Fruit fly (Drosophila melanogaster) whole organism, embryonic: ENCODE results near the gene Rab26.

Experiments
- Atf3 ChIP-seq: fragments of 200-800 bp; sonication (Bioruptor generic); optimal IDR thresholded peaks from 3 replicates; lab custom pipeline; 2016; ENCODE audit warnings: missing biosample characterization, missing genetic modification characterization
- B-H1 ChIP-seq: fragments of 200-800 bp; sonication (Bioruptor generic); IDR thresholded peaks from 3 replicates; pipeline ENCODE4 v1.3.6; 2022; ENCODE audit warnings: missing biosample characterization, missing genetic modification characterization
- CG11085 ChIP-seq: fragments of 200-800 bp; sonication (Bioruptor generic); IDR thresholded peaks from 2 replicates; pipeline ENCODE4 v1.3.6; 2022; ENCODE audit warnings: missing biosample characterization, missing genetic modification characterization
- CG11456 ChIP-seq: fragments of 200-800 bp; sonication (Bioruptor generic); IDR thresholded peaks from 3 replicates; pipeline ENCODE4 v1.3.6; 2022; ENCODE audit warnings: missing biosample characterization, missing genetic modification characterization
- CG12769 ChIP-seq: fragments of 200-800 bp; sonication (Bioruptor generic); optimal IDR thresholded peaks from 2 replicates; lab custom pipeline; 2019; ENCODE audit warnings: missing biosample characterization, mild to moderate bottlenecking, missing genetic modification characterization, moderate library complexity
- CG15696 ChIP-seq: fragments of 200-800 bp; sonication (Bioruptor generic); optimal IDR thresholded peaks from 2 replicates; lab custom pipeline; 2019; ENCODE audit warnings: missing biosample characterization, mild to moderate bottlenecking, missing genetic modification characterization, moderate library complexity
- CG1603 ChIP-seq: fragments of 200-800 bp; sonication (Bioruptor generic); optimal IDR thresholded peaks from 2 replicates; lab custom pipeline; 2019; ENCODE audit warnings: missing biosample characterization, mild to moderate bottlenecking, missing genetic modification characterization, moderate library complexity
- CG17186 ChIP-seq: fragments of 200-800 bp; sonication (Bioruptor generic); optimal IDR thresholded peaks from 3 replicates; lab custom pipeline; 2017; ENCODE audit warnings: missing biosample characterization, missing genetic modification reagents, missing genetic modification characterization
- CG17829 ChIP-seq: fragments of 200-800 bp; optimal IDR thresholded peaks from 2 replicates; lab custom pipeline; 2019; ENCODE audit warnings: missing biosample characterization, mild to moderate bottlenecking, missing genetic modification characterization, moderate library complexity
- CG18262 ChIP-seq: fragments of 200-800 bp; optimal IDR thresholded peaks from 3 replicates; lab custom pipeline; 2019; ENCODE audit warnings: missing biosample characterization, mild to moderate bottlenecking, missing genetic modification characterization, moderate library complexity
- CG18764 ChIP-seq: fragments of 200-800 bp; sonication (Bioruptor generic); optimal IDR thresholded peaks from 3 replicates; lab custom pipeline; 2016; ENCODE audit warnings: missing biosample characterization, missing genetic modification characterization
- CG3847 ChIP-seq: fragments of 200-800 bp; sonication (Bioruptor generic); IDR thresholded peaks from 2 replicates; pipeline ENCODE4 v1.3.6; 2022; ENCODE audit warnings: missing biosample characterization, missing genetic modification characterization
- CG4282 ChIP-seq: fragments of 200-800 bp; sonication (Bioruptor generic); optimal IDR thresholded peaks from 2 replicates; lab custom pipeline; 2016; ENCODE audit warnings: missing biosample characterization, missing genetic modification characterization
- CG4360 ChIP-seq: fragments of 200-800 bp; sonication (Bioruptor generic); IDR thresholded peaks from 2 replicates; pipeline ENCODE4 v1.3.6; 2022; ENCODE audit warnings: missing biosample characterization, missing genetic modification characterization
- CG4617 ChIP-seq: fragments of 200-800 bp; sonication (Bioruptor generic); optimal IDR thresholded peaks from 3 replicates; lab custom pipeline; 2016; ENCODE audit warnings: missing biosample characterization, missing genetic modification characterization, borderline replicate concordance
- CG6654 ChIP-seq: fragments of 200-800 bp; sonication (Bioruptor generic); optimal IDR thresholded peaks from 2 replicates; lab custom pipeline; 2017; ENCODE audit warnings: missing biosample characterization, mild to moderate bottlenecking, missing genetic modification characterization
- CG6689 ChIP-seq: fragments of 200-800 bp; sonication (Bioruptor generic); IDR thresholded peaks from 2 replicates; pipeline ENCODE4 v1.3.6; 2022; ENCODE audit warnings: missing biosample characterization, missing genetic modification characterization
- CG7745 ChIP-seq: fragments of 200-800 bp; sonication (Bioruptor generic); optimal IDR thresholded peaks from 2 replicates; lab custom pipeline; 2018; ENCODE audit warnings: missing biosample characterization, mild to moderate bottlenecking, missing genetic modification characterization, moderate library complexity
- CG7786 ChIP-seq: fragments of 200-800 bp; sonication (Bioruptor generic); optimal IDR thresholded peaks from 2 replicates; lab custom pipeline; 2016; ENCODE audit warnings: missing biosample characterization, missing genetic modification characterization
- CG7839 ChIP-seq: fragments of 200-800 bp; sonication (Bioruptor generic); optimal IDR thresholded peaks from 3 replicates; lab custom pipeline; 2018; ENCODE audit warnings: missing biosample characterization, mild to moderate bottlenecking, missing genetic modification characterization, moderate library complexity
- CG8281 ChIP-seq: fragments of 200-800 bp; sonication (Bioruptor generic); optimal IDR thresholded peaks from 2 replicates; lab custom pipeline; 2018; ENCODE audit warnings: missing biosample characterization, mild to moderate bottlenecking, missing genetic modification characterization, moderate library complexity
- CG9609 ChIP-seq: fragments of 200-800 bp; sonication (Bioruptor generic); optimal IDR thresholded peaks from 3 replicates; lab custom pipeline; 2016; ENCODE audit warnings: missing biosample characterization, missing genetic modification characterization
- Camta ChIP-seq: fragments of 200-800 bp; sonication (Bioruptor generic); optimal IDR thresholded peaks from 2 replicates; lab custom pipeline; 2016; ENCODE audit warnings: missing biosample characterization, missing genetic modification characterization
- CrebB ChIP-seq: fragments of 200-800 bp; sonication (Bioruptor generic); optimal IDR thresholded peaks from 3 replicates; lab custom pipeline; 2018; ENCODE audit warnings: missing biosample characterization, mild to moderate bottlenecking, missing genetic modification characterization
- Dip2 ChIP-seq: fragments of 200-800 bp; sonication (Bioruptor generic); IDR thresholded peaks from 2 replicates; pipeline ENCODE4 v1.3.6; 2022; ENCODE audit warnings: missing biosample characterization, missing genetic modification characterization
- MTF-1 ChIP-seq: fragments of 200-800 bp; sonication (Bioruptor generic); optimal IDR thresholded peaks from 2 replicates; lab custom pipeline; 2018; ENCODE audit warnings: missing biosample characterization, mild to moderate bottlenecking, missing genetic modification characterization, borderline replicate concordance
- NC2α ChIP-seq: fragments of 200-800 bp; sonication (Bioruptor generic); optimal IDR thresholded peaks from 2 replicates; lab custom pipeline; 2016; ENCODE audit warnings: missing biosample characterization, missing genetic modification characterization
- NfI ChIP-seq: fragments of 200-800 bp; sonication (Bioruptor generic); optimal IDR thresholded peaks from 3 replicates; lab custom pipeline; 2018; ENCODE audit warnings: missing biosample characterization, mild to moderate bottlenecking, missing genetic modification characterization, moderate library complexity
- Sin3A ChIP-seq: fragments of >200 bp; optimal IDR thresholded peaks from 2 replicates; lab custom pipeline; 2018
- Xrp1 ChIP-seq: fragments of 200-800 bp; sonication (Bioruptor generic); IDR thresholded peaks from 2 replicates; pipeline ENCODE4 v1.3.6; 2022; ENCODE audit warnings: missing biosample characterization, missing genetic modification characterization
- YL-1 ChIP-seq: fragments of 200-800 bp; sonication (Bioruptor generic); optimal IDR thresholded peaks from 3 replicates; lab custom pipeline; 2017; ENCODE audit warnings: missing biosample characterization, mild to moderate bottlenecking, missing genetic modification characterization
- al ChIP-seq: fragments of 200-800 bp; sonication (Bioruptor generic); IDR thresholded peaks from 2 replicates; pipeline ENCODE4 v1.3.6; 2022; ENCODE audit warnings: missing biosample characterization, missing genetic modification characterization
- caup ChIP-seq: fragments of 200-800 bp; sonication (Bioruptor generic); optimal IDR thresholded peaks from 3 replicates; lab custom pipeline; 2017; ENCODE audit warnings: missing biosample characterization, mild to moderate bottlenecking, missing genetic modification characterization, moderate library complexity; ENCODE audit not compliant: severe bottlenecking
- crol ChIP-seq: fragments of 200-800 bp; sonication (Bioruptor generic); IDR thresholded peaks from 2 replicates; pipeline ENCODE4 v1.3.6; 2022; ENCODE audit warnings: missing biosample characterization, missing genetic modification characterization
- dimm ChIP-seq: fragments of 200-800 bp; sonication (Bioruptor generic); IDR thresholded peaks from 2 replicates; pipeline ENCODE4 v1.3.6; 2022; ENCODE audit warnings: missing biosample characterization, missing genetic modification characterization
- ems ChIP-seq: fragments of 200-800 bp; sonication (Bioruptor generic); optimal IDR thresholded peaks from 3 replicates; lab custom pipeline; 2016; ENCODE audit warnings: missing biosample characterization, missing genetic modification characterization
- gcm ChIP-seq: fragments of 200-800 bp; sonication (Bioruptor generic); optimal IDR thresholded peaks from 2 replicates; lab custom pipeline; 2019; ENCODE audit warnings: missing biosample characterization, mild to moderate bottlenecking, missing genetic modification characterization, moderate library complexity
- gcm2 ChIP-seq: fragments of 200-800 bp; sonication (Bioruptor generic); optimal IDR thresholded peaks from 2 replicates; lab custom pipeline; 2016; ENCODE audit warnings: missing biosample characterization, missing genetic modification characterization
- gem ChIP-seq: fragments of 200-800 bp; sonication (Bioruptor generic); optimal IDR thresholded peaks from 2 replicates; lab custom pipeline; 2019; ENCODE audit warnings: missing biosample characterization, mild to moderate bottlenecking, missing genetic modification characterization, moderate library complexity
- ham ChIP-seq: fragments of 200-800 bp; sonication (Bioruptor generic); IDR thresholded peaks from 2 replicates; pipeline ENCODE4 v1.3.6; 2022; ENCODE audit warnings: missing biosample characterization, missing genetic modification characterization
- luna ChIP-seq: fragments of 200-800 bp; sonication (Bioruptor generic); optimal IDR thresholded peaks from 2 replicates; lab custom pipeline; 2016; ENCODE audit warnings: missing biosample characterization, missing genetic modification characterization
- mld ChIP-seq: fragments of 200-800 bp; sonication (Bioruptor generic); IDR thresholded peaks from 3 replicates; pipeline ENCODE4 v1.3.6; 2022; ENCODE audit warnings: missing biosample characterization, missing genetic modification characterization; ENCODE audit not compliant: partially characterized antibody
- nerfin-1 ChIP-seq: fragments of 200-800 bp; sonication (Bioruptor generic); optimal IDR thresholded peaks from 3 replicates; lab custom pipeline; 2019; ENCODE audit warnings: missing biosample characterization, mild to moderate bottlenecking, missing genetic modification characterization, moderate library complexity
- peb ChIP-seq: fragments of 200-800 bp; sonication (Bioruptor generic); IDR thresholded peaks from 2 replicates; pipeline ENCODE4 v1.3.6; 2022; ENCODE audit warnings: missing biosample characterization, missing genetic modification characterization
- pfk ChIP-seq: fragments of 200-800 bp; sonication (Bioruptor generic); optimal IDR thresholded peaks from 2 replicates; lab custom pipeline; 2018; ENCODE audit warnings: missing biosample characterization, mild to moderate bottlenecking, missing genetic modification characterization, moderate library complexity
- row ChIP-seq: fragments of 200-800 bp; sonication (Bioruptor generic); IDR thresholded peaks from 3 replicates; pipeline ENCODE4 v1.3.6; 2022; ENCODE audit warnings: missing biosample characterization, missing genetic modification characterization
- sens ChIP-seq: fragments of 200-800 bp; sonication (Bioruptor generic); peaks from one replicate; lab custom pipeline; 2016; ENCODE audit warnings: missing biosample characterization, missing genetic modification characterization
- shn ChIP-seq: fragments of 200-800 bp; sonication (Bioruptor generic); optimal IDR thresholded peaks from 3 replicates; lab custom pipeline; 2016; ENCODE audit warnings: missing biosample characterization, missing genetic modification characterization
- sima ChIP-seq: fragments of 200-800 bp; sonication (Bioruptor generic); optimal IDR thresholded peaks from 2 replicates; lab custom pipeline; 2016; ENCODE audit warnings: missing biosample characterization, missing genetic modification characterization
- sr ChIP-seq: fragments of 200-800 bp; sonication (Bioruptor generic); IDR thresholded peaks from 3 replicates; pipeline ENCODE4 v1.3.6; 2022; ENCODE audit warnings: missing biosample characterization, missing genetic modification characterization
- twi ChIP-seq: fragments of 200-800 bp; optimal IDR thresholded peaks from 2 replicates; lab custom pipeline; 2019; ENCODE audit warnings: missing biosample characterization, mild to moderate bottlenecking, missing genetic modification characterization, moderate library complexity
- zen2 ChIP-seq: fragments of 200-800 bp; sonication (Bioruptor generic); IDR thresholded peaks from 3 replicates; pipeline ENCODE4 v1.3.6; 2022; ENCODE audit warnings: missing biosample characterization, missing genetic modification characterization; ENCODE audit not compliant: partially characterized antibody

Gene Rab26

DNA sequence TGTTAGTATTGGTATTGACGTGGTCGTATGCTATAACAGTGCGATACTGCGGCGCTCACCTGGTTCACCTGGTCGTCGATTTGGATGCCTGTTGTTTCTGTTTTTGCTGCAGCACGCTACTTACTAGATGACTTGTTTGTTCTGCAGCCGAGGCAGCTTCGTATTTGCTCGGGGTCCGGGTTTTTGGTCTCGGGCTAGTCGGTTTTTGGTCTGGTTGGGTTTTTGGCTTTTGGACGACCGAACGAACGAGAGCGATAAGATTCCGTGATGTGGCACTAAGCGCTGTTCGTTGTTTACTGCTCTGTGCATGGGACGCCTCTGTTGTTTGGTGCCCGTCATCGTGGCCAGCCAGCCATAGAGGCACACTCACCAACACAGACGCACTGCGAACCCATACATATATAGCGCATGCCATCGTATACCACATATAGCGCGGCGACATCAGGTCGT lies 30.4 kb downstream of the Rab26 start, which contains the start of gene ebd2 (continued):
- TF ChIP-seq gcm2 (GFP tag; lab: Kevin White, UChicago) (no peak), CG12769 (tag; lab: Kevin White, UChicago) (peak; percentile 41), peb (GFP tag; lab: Robert Waterston, UW) (no peak), CG6689 (GFP tag; lab: Robert Waterston, UW) (no peak), CG7786 (GFP tag; lab: Kevin White, UChicago) (no peak), crol (GFP tag; lab: Robert Waterston, UW) (no peak), CG3847 (GFP tag; lab: Robert Waterston, UW) (no peak), CG17186 (GFP tag; lab: Kevin White, UChicago) (no peak), Camta (no peak), CG11085 (GFP tag; lab: Robert Waterston, UW) (0 out of 2 replicates have a peak, but pooled peaks have one; percentile 10), shn (GFP tag; lab: Kevin White, UChicago) (no peak), sima (no peak), NC2α (GFP tag; lab: Kevin White, UChicago) (no peak), pfk (GFP tag; lab: Kevin White, UChicago) (no peak), gcm (no peak), gem (tag; lab: Kevin White, UChicago) (no peak), CG4360 (GFP tag; lab: Robert Waterston, UW) (no peak), CrebB (no peak), CG17829 (no peak), CG4617 (GFP tag; lab: Kevin White, UChicago) (no peak), CG7745 (tag; lab: Kevin White, UChicago) (no peak), ems (GFP tag; lab: Kevin White, UChicago) (no peak), dimm (GFP tag; lab: Robert Waterston, UW) (no peak), mld (GFP tag; lab: Robert Waterston, UW) (no peak), sr (GFP tag; lab: Robert Waterston, UW) (0 out of 3 replicates have a peak, but pooled peaks have one; percentile 4), CG18262 (tag; lab: Kevin White, UChicago) (no peak), Xrp1 (GFP tag; lab: Robert Waterston, UW) (no peak), Sin3A (lab: Kevin White, UChicago) (no peak), CG1603 (no peak), row (GFP tag; lab: Robert Waterston, UW) (no peak; the same call in 2 of the 3 replicates), caup (GFP tag; lab: Kevin White, UChicago) (peak; percentile 40), B-H1 (GFP tag; lab: Robert Waterston, UW) (no peak), NfI (GFP tag; lab: Kevin White, UChicago) (no peak), nerfin-1 (no peak), CG6654 (GFP tag; lab: Kevin White, UChicago) (no peak), luna (GFP tag; lab: Kevin White, UChicago) (no peak), CG15696 (tag; lab: Kevin White, UChicago) (no peak), Dip2 (GFP tag; lab: Robert Waterston, UW) (no peak), CG18764 (no peak), MTF-1 (GFP tag; lab: Kevin White, UChicago) (no peak), CG7839 (tag; lab: Kevin White, UChicago) (peak; percentile 25), CG9609 (GFP tag; lab: Kevin White, UChicago) (no peak), CG11456 (GFP tag; lab: Robert Waterston, UW) (no peak), zen2 (GFP tag; lab: Robert Waterston, UW) (no peak), al (GFP tag; lab: Robert Waterston, UW) (no peak), ham (GFP tag; lab: Robert Waterston, UW) (no peak), twi (tag; lab: Kevin White, UChicago) (no peak), Atf3 (no peak), CG4282 (GFP tag; lab: Kevin White, UChicago) (no peak), sens (peak; percentile 62), CG8281 (tag; lab: Kevin White, UChicago) (no peak), YL-1 (GFP tag; lab: Kevin White, UChicago) (no peak)
